Fruit fly (Drosophila melanogaster): ENCODE measurements around the gene CG31464.

CG31464 gene

dm6 chr3R:8308515-8308959 lies 17.5 kb downstream of the CG31464 start, which contains the start of gene tex:
Gene tex, minus strand, starts transcription at chr3R:8308645.
- no peak for TF ChIP-seq Ets98B (GFP tag; IDR thresholded peaks at IDR 0.05)
- TF ChIP-seq CG34367 (tag; optimal IDR thresholded peaks at IDR 0.05), result no peak
- no peak for TF ChIP-seq CG4496 (GFP tag; IDR thresholded peaks at IDR 0.05)
- no peak for TF ChIP-seq rn (GFP tag; IDR thresholded peaks at IDR 0.05)
- TF ChIP-seq CG14655 (GFP tag; optimal IDR thresholded peaks at IDR 0.05), result no peak
- no peak for TF ChIP-seq CG8159 (tag; optimal IDR thresholded peaks at IDR 0.05)
- TF ChIP-seq CG17806 (tag; optimal IDR thresholded peaks at IDR 0.05), result no peak
- no peak for TF ChIP-seq EcR (GFP tag; optimal IDR thresholded peaks at IDR 0.05)
- TF ChIP-seq Pif1A (GFP tag; optimal IDR thresholded peaks at IDR 0.05), result no peak
- TF ChIP-seq Snoo (tag; optimal IDR thresholded peaks at IDR 0.05), result no peak
- TF ChIP-seq CG15710 (tag; optimal IDR thresholded peaks at IDR 0.05), result no peak
- no peak for TF ChIP-seq CG10348 (GFP tag; IDR thresholded peaks at IDR 0.05)
- no peak for TF ChIP-seq fd96Ca (GFP tag; IDR thresholded peaks at IDR 0.05)
- TF ChIP-seq CG13204 (GFP tag; optimal IDR thresholded peaks at IDR 0.05), result no peak
- no peak for TF ChIP-seq CG9948 (tag; optimal IDR thresholded peaks at IDR 0.05)

- TF ChIP-seq Snoo (tag; optimal IDR thresholded peaks at IDR 0.05), result no peak
- no peak for TF ChIP-seq CG8159 (tag; optimal IDR thresholded peaks at IDR 0.05)
- no peak for TF ChIP-seq CG13204 (GFP tag; optimal IDR thresholded peaks at IDR 0.05)
- TF ChIP-seq CG32121 (GFP tag; IDR thresholded peaks at IDR 0.05), result no peak
- no peak for TF ChIP-seq rn (GFP tag; IDR thresholded peaks at IDR 0.05)
- TF ChIP-seq gl (tag; optimal IDR thresholded peaks at IDR 0.05), result no peak
- no peak for TF ChIP-seq Pif1A (GFP tag; optimal IDR thresholded peaks at IDR 0.05)
- no peak for TF ChIP-seq CG14655 (GFP tag; optimal IDR thresholded peaks at IDR 0.05)
- no peak for TF ChIP-seq CG8301 (tag; optimal IDR thresholded peaks at IDR 0.05)
- TF ChIP-seq CG10348 (GFP tag; IDR thresholded peaks at IDR 0.05), result no peak
- no peak for TF ChIP-seq CG9948 (tag; optimal IDR thresholded peaks at IDR 0.05)
- no peak for TF ChIP-seq CG4496 (GFP tag; IDR thresholded peaks at IDR 0.05)
- TF ChIP-seq EcR (GFP tag; optimal IDR thresholded peaks at IDR 0.05), result no peak
- TF ChIP-seq fd96Ca (GFP tag; IDR thresholded peaks at IDR 0.05), result no peak
- no peak for TF ChIP-seq D1 (tag; optimal IDR thresholded peaks at IDR 0.05)
Observed at dm6 chr3R:8310678-8311077, 19.6 kb downstream of the CG31464 start, which contains the start of gene CG11693. Gene CG11693, minus strand, starts transcription at chr3R:8310778.

- TF ChIP-seq CG4496 (GFP tag; IDR thresholded peaks at IDR 0.05) (no peak), CG8301 (tag; optimal IDR thresholded peaks at IDR 0.05) (no peak), Pif1B (GFP tag; optimal IDR thresholded peaks at IDR 0.05) (no peak), Ets98B (GFP tag; IDR thresholded peaks at IDR 0.05) (no peak), gl (tag; optimal IDR thresholded peaks at IDR 0.05) (no peak), CG32121 (GFP tag; IDR thresholded peaks at IDR 0.05) (no peak), CG8159 (tag; optimal IDR thresholded peaks at IDR 0.05) (no peak), EcR (GFP tag; optimal IDR thresholded peaks at IDR 0.05) (no peak), Snoo (tag; optimal IDR thresholded peaks at IDR 0.05) (no peak), CG17806 (tag; optimal IDR thresholded peaks at IDR 0.05) (no peak), D1 (tag; optimal IDR thresholded peaks at IDR 0.05) (no peak), CG15710 (tag; optimal IDR thresholded peaks at IDR 0.05) (no peak), Pif1A (GFP tag; optimal IDR thresholded peaks at IDR 0.05) (no peak), CG9948 (tag; optimal IDR thresholded peaks at IDR 0.05) (no peak), rn (GFP tag; IDR thresholded peaks at IDR 0.05) (no peak), CG14655 (GFP tag; optimal IDR thresholded peaks at IDR 0.05) (no peak)
Observed at dm6 chr3R:8312037-8312436, 21.0 kb downstream of the CG31464 start, which contains the start of the genes CG11694 and CG11698. Gene CG11694, minus strand, starts transcription at chr3R:8312137. Gene CG11698, plus strand, starts transcription at chr3R:8312188.

dm6 chr3R:8313038-8313437 lies 22.0 kb downstream of the CG31464 start, which contains the start of gene CG7483:
Gene CG7483, plus strand, starts transcription at chr3R:8313208.
- TF ChIP-seq CG32121 (GFP tag; IDR thresholded peaks at IDR 0.05) (no peak), CG4496 (GFP tag; IDR thresholded peaks at IDR 0.05) (no peak)

- TF ChIP-seq CG15710 (tag; optimal IDR thresholded peaks at IDR 0.05) (no peak), CG17806 (tag; optimal IDR thresholded peaks at IDR 0.05) (no peak), CG12605 (GFP tag; IDR thresholded peaks at IDR 0.05) (no peak), CG13204 (GFP tag; optimal IDR thresholded peaks at IDR 0.05) (no peak), D1 (tag; optimal IDR thresholded peaks at IDR 0.05) (no peak), CG10348 (GFP tag; IDR thresholded peaks at IDR 0.05) (no peak), Pif1A (GFP tag; optimal IDR thresholded peaks at IDR 0.05) (no peak), Pif1B (GFP tag; optimal IDR thresholded peaks at IDR 0.05) (no peak), CG8159 (tag; optimal IDR thresholded peaks at IDR 0.05) (no peak), CG9948 (tag; optimal IDR thresholded peaks at IDR 0.05) (no peak), CG14655 (GFP tag; optimal IDR thresholded peaks at IDR 0.05) (no peak), rn (GFP tag; IDR thresholded peaks at IDR 0.05) (no peak), Snoo (tag; optimal IDR thresholded peaks at IDR 0.05) (no peak), CG8301 (tag; optimal IDR thresholded peaks at IDR 0.05) (no peak), CG34367 (tag; optimal IDR thresholded peaks at IDR 0.05) (no peak), gl (tag; optimal IDR thresholded peaks at IDR 0.05) (no peak), fd96Ca (GFP tag; IDR thresholded peaks at IDR 0.05) (no peak)
Observed at dm6 chr3R:8316344-8317105, 25.5 kb downstream of the CG31464 start, which contains the start of gene Coq2. Gene Coq2, minus strand, starts transcription at chr3R:8316543.

- TF ChIP-seq Pif1B (GFP tag; optimal IDR thresholded peaks at IDR 0.05) (no peak), CG8159 (tag; optimal IDR thresholded peaks at IDR 0.05) (no peak), CG10348 (GFP tag; IDR thresholded peaks at IDR 0.05) (no peak), CG8301 (tag; optimal IDR thresholded peaks at IDR 0.05) (no peak), fd96Ca (GFP tag; IDR thresholded peaks at IDR 0.05) (no peak), Ets98B (GFP tag; IDR thresholded peaks at IDR 0.05) (no peak), gl (tag; optimal IDR thresholded peaks at IDR 0.05) (no peak), CG13204 (GFP tag; optimal IDR thresholded peaks at IDR 0.05) (no peak), CG14655 (GFP tag; optimal IDR thresholded peaks at IDR 0.05) (no peak), CG4496 (GFP tag; IDR thresholded peaks at IDR 0.05) (no peak), EcR (GFP tag; optimal IDR thresholded peaks at IDR 0.05) (no peak)
Observed at dm6 chr3R:8317215-8317614, 26.2 kb downstream of the CG31464 start, which contains the start of gene Ctr1B. Gene Ctr1B, plus strand, starts transcription at chr3R:8317612.
